Worm (Caenorhabditis elegans) whole organism, early embryonic: Measurements from ENCODE around the gene cka-2.

ENCODE experiments used
- F13C5.2 ChIP-seq: sonication (generic microtip); optimal IDR thresholded peaks from 2 replicates; lab custom pipeline; 2017; ENCODE audit warnings: mild to moderate bottlenecking, missing genetic modification characterization, inconsistent platforms, missing compliant biosample characterization
- ama-1 ChIP-seq: fragments of 150-350 bp; optimal IDR thresholded peaks from 2 replicates; lab custom pipeline; 2014
- flt-1 ChIP-seq: fragments of 200-800 bp; sonication (Bioruptor generic); IDR thresholded peaks from 2 replicates; pipeline ENCODE4 v1.3.6; 2022; ENCODE audit warnings: missing genetic modification characterization, missing compliant biosample characterization
- hmbx-1 ChIP-seq: sonication (generic microtip); optimal IDR thresholded peaks from 2 replicates; lab custom pipeline; 2016; ENCODE audit warnings: mild to moderate bottlenecking, missing genetic modification characterization, missing compliant biosample characterization
- hmg-4 ChIP-seq: fragments of 200-800 bp; sonication (Bioruptor generic); optimal IDR thresholded peaks from 2 replicates; lab custom pipeline; 2018; ENCODE audit warnings: mild to moderate bottlenecking, missing genetic modification characterization, missing compliant biosample characterization
- hnd-1 ChIP-seq: sonication (generic microtip); optimal IDR thresholded peaks from 2 replicates; lab custom pipeline; 2016; ENCODE audit warnings: missing genetic modification characterization, missing compliant biosample characterization
- pes-1 ChIP-seq: fragments of 200-800 bp; sonication (Bioruptor generic); IDR thresholded peaks from 2 replicates; pipeline ENCODE4 v1.3.6; 2022; ENCODE audit warnings: missing genetic modification reagents, missing genetic modification characterization, missing compliant biosample characterization

DNA sequence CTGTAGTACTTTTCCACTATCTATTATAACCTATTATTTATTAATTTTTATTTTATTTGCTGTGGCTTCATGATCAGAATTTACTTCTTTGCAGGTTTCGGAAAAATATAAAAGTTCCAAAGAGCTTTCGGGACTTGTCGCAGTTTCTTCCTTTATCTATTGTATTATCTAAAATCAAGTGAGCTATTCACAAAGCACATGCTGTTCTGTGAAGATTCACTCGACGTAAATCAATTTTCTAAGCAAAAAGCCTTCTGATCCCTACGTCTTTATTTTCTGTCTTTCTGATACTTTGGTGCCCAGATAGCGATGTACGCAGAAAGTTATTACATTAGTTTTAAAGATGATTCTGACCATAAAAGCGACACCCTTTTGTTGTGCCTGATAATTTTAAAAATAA, 31.2 kb downstream of the cka-2 start:
- TF ChIP-seq hnd-1 (tag; lab: Kevin White, UChicago), result no peak
- no peak for TF ChIP-seq hmbx-1 (tag; lab: Kevin White, UChicago)
- no peak for TF ChIP-seq hmg-4 (GFP tag; lab: Kevin White, UChicago)
- no peak for TF ChIP-seq F13C5.2 (tag; lab: Kevin White, UChicago)
- TF ChIP-seq pes-1 (GFP tag; lab: Robert Waterston, UW), result no peak
- TF ChIP-seq ama-1 (lab: Kevin White, UChicago), result no peak
- TF ChIP-seq flt-1, result no peak
